Fruit fly (Drosophila melanogaster) whole organism: ENCODE results near the gene Ugt49B2.

Experiments used
- CG8478 ChIP-seq: fragments of >200 bp; optimal IDR thresholded peaks from 2 replicates; lab custom pipeline; 2018; ENCODE audit warnings: inconsistent platforms
- Dll ChIP-seq: fragments of >200 bp; optimal IDR thresholded peaks from 2 replicates; lab custom pipeline; 2017
- pan ChIP-seq: fragments of >200 bp; optimal IDR thresholded peaks from 2 replicates; lab custom pipeline; 2017
- psq ChIP-seq: fragments of >200 bp; optimal IDR thresholded peaks from 2 replicates; lab custom pipeline; 2017
- usp ChIP-seq: fragments of >200 bp; optimal IDR thresholded peaks from 2 replicates; lab custom pipeline; 2017; ENCODE audit warnings: missing biosample characterization, missing genetic modification characterization, mixed read lengths

- TF ChIP-seq CG8478 (lab: Kevin White, UChicago) (no peak), psq (lab: Kevin White, UChicago) (no peak), usp (no peak), pan (lab: Kevin White, UChicago) (no peak), Dll (lab: Kevin White, UChicago) (no peak)
Observed at dm6 chr3R:21406708-21407107, 7.2 kb upstream of the Ugt49B2 start.
